Worm (Caenorhabditis elegans): ENCODE data around the gene EEED8.2.

EEED8.2 gene

DNA sequence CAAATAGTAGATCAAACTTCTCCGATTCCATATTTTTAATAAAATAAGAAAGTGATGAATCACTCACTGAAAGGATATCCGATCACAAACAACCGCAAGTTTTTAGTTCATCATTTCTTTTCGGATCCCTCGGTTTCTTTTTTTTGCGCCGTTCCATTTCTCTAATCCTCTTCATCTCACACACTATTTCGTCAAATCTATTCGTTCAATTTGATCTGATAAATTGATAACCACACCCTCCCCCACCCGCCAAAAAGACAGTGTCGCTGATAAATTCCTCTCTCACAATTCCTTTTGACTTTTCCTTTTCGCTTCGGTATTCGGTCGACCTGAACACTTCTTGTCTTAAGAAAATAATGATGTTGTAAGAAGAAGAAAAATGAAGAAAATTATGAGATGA lies 43.0 kb downstream of the EEED8.2 start (continued):
- no peak for TF ChIP-seq egl-27 (tag; optimal IDR thresholded peaks at IDR 0.05)
- TF ChIP-seq mep-1 (tag; optimal IDR thresholded peaks at IDR 0.05) = no peak
- TF ChIP-seq mdl-1 (tag; optimal IDR thresholded peaks at IDR 0.05) = no peak
- no peak for TF ChIP-seq snu-23 (GFP tag; optimal IDR thresholded peaks at IDR 0.05)
- TF ChIP-seq ceh-90 (tag; optimal IDR thresholded peaks at IDR 0.05) = no peak
- TF ChIP-seq ceh-8 (GFP tag; optimal IDR thresholded peaks at IDR 0.05) = no peak
- TF ChIP-seq alr-1 (tag; optimal IDR thresholded peaks at IDR 0.05; ENCODE audit: borderline replicate concordance) = no peak
- TF ChIP-seq ces-1 (GFP tag; optimal IDR thresholded peaks at IDR 0.05) = no peak
- no peak for TF ChIP-seq xbp-1 (tag; optimal IDR thresholded peaks at IDR 0.05)

DNA sequence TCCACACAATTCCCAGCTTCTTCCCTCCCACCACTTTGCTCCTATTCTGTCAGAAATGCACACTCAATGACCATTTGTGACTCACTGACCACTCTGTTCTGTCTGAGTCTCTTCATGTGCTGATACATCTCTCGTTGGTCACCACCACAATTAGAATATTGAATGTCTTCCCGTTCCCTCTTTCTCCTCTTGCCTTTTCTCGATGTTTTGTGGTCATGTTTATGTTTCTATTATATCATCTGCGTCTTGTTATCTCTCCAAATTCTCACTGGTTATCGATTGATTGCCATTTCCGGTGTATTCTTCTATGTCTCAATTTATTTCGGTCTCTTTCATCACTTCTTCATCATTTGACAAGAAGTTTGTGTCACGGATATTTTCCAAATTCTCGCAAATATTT lies 44.4 kb downstream of the EEED8.2 start:
- peak; percentile 62 for TF ChIP-seq blmp-1 (tag; optimal IDR thresholded peaks at IDR 0.05)
- TF ChIP-seq unc-62 (GFP tag; optimal IDR thresholded peaks at IDR 0.05) = no peak
- no peak for TF ChIP-seq ces-1 (GFP tag; optimal IDR thresholded peaks at IDR 0.05)
- TF ChIP-seq elt-3 (tag; optimal IDR thresholded peaks at IDR 0.05) = peak in 1 of 6 experiments; percentile 43
- TF ChIP-seq lin-14 (GFP tag; optimal IDR thresholded peaks at IDR 0.05) = peak; percentile 15
- TF ChIP-seq sptf-1 (tag; optimal IDR thresholded peaks at IDR 0.05) = no peak
- peak; percentile 33 for TF ChIP-seq nhr-85 (tag)

DNA sequence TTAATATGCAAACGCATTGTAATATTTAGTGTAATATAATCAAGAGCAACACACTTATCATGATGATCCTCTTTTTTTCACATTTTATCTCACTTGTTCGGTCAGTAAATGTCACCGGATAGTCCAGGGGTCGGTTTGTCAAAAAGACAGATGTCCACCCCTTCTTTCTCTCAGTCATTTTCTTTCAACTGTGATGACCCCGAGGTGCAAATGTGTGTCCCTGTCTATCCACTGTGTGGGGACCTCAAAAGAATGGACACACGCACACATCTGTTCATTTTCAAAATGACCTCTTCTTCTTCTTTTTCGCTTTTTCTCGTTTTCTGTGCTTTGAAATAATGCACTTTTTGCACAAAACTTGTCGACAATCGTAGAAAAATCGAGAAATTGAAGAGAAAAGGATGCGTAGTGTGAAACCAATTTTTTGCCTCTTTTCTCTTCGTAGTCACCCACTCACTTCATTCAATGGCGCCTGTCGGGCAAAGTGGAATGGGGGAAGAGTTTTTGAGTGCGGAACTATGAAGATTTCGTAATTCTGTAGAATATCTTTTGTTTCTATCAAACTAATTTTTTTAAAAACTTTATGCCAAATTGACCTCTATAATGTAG lies 47.3 kb downstream of the EEED8.2 start:
- TF ChIP-seq nhr-71 (tag; optimal IDR thresholded peaks at IDR 0.05) (peak; percentile 7), blmp-1 (tag; optimal IDR thresholded peaks at IDR 0.05) (peak; percentile 70), efl-1 (optimal IDR thresholded peaks at IDR 0.05) (peak in 1 of 2 experiments; percentile 4), efl-1 (GFP tag; optimal IDR thresholded peaks at IDR 0.05 in 1 of 2) (peak in 1 of 2 experiments; percentile 86), egl-27 (tag; optimal IDR thresholded peaks at IDR 0.05) (no peak), fkh-10 (GFP tag; optimal IDR thresholded peaks at IDR 0.05) (peak; percentile 23), ama-1 (optimal IDR thresholded peaks at IDR 0.05) (no peak), lin-14 (GFP tag; optimal IDR thresholded peaks at IDR 0.05) (peak; percentile 65), unc-130 (tag; optimal IDR thresholded peaks at IDR 0.05) (peak; percentile 26), rnt-1 (tag; optimal IDR thresholded peaks at IDR 0.05) (peak; percentile 6), pqm-1 (tag; optimal IDR thresholded peaks at IDR 0.05) (no peak), lsy-2 (tag; optimal IDR thresholded peaks at IDR 0.05) (peak; percentile 4 to 9), dsc-1 (tag; optimal IDR thresholded peaks at IDR 0.05) (peak; percentile 24)

DNA sequence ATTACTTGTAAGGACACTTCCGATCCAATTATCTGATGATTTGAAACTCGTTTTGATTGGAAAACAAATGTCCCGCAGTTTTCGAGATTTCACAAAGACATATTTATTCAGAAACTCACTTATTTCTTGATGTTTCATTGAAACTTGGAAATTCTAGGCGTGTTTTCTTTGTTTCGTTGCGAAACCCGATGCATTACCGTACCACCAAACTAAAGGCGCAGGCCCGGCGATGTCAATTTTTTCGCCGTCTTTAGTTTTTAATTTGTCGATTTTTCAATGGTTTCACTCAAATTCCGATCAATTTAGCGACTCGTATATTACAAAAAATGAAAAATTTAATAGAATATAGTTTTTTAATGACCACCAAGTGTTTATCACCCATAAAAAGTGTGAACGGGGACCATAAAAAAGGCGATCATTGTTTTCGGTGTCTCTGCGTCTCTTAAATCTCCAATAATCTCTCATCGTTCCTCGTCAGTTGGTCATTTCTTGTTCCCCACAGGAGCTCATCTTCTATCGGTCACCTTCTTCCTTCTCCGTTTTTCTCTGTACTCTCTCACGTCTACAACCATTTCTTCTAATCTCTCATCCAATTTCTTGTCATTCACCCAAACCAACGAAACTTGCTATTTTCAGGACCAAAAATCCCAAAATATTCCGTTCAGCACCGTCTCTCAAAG lies 49.4 kb downstream of the EEED8.2 start, which contains the start of gene clr-1:
Gene clr-1 (plus strand): TSS at position 630 of the 680 bp plus-strand sequence.
- TF ChIP-seq efl-1 (optimal IDR thresholded peaks at IDR 0.05) (no peak), efl-1 (GFP tag; optimal IDR thresholded peaks at IDR 0.05 in 1 of 2) (peak in 1 of 2 experiments; percentile 34), lin-39 (tag; optimal IDR thresholded peaks at IDR 0.05) (no peak), unc-30 (tag; optimal IDR thresholded peaks at IDR 0.05) (no peak), zip-4 (GFP tag; optimal IDR thresholded peaks at IDR 0.05) (no peak), aly-2 (tag; optimal IDR thresholded peaks at IDR 0.05) (no peak), fos-1 (tag; optimal IDR thresholded peaks at IDR 0.05) (no peak), nhr-47 (tag; optimal IDR thresholded peaks at IDR 0.05) (no peak), lin-14 (GFP tag; optimal IDR thresholded peaks at IDR 0.05) (peak; percentile 20), nhr-85 (tag) (peak; percentile 8), nhr-77 (tag; optimal IDR thresholded peaks at IDR 0.05) (no peak), rnt-1 (tag; optimal IDR thresholded peaks at IDR 0.05) (peak; percentile 39), mef-2 (tag; optimal IDR thresholded peaks at IDR 0.05) (no peak), elt-3 (tag; optimal IDR thresholded peaks at IDR 0.05) (no peak), fkh-10 (GFP tag; optimal IDR thresholded peaks at IDR 0.05) (no peak), nhr-19 (GFP tag; conservative IDR thresholded peaks at IDR 0.05) (no peak), nhr-28 (tag; optimal IDR thresholded peaks at IDR 0.05) (no peak), grh-1 (GFP tag; IDR thresholded peaks at IDR 0.05) (no peak), dpl-1 (GFP tag; optimal IDR thresholded peaks at IDR 0.05) (no peak), tbx-2 (tag; optimal IDR thresholded peaks at IDR 0.05) (no peak)
